Worm (Caenorhabditis elegans): Measurements from ENCODE around the gene C42C1.8.

C42C1.8 gene

DNA sequence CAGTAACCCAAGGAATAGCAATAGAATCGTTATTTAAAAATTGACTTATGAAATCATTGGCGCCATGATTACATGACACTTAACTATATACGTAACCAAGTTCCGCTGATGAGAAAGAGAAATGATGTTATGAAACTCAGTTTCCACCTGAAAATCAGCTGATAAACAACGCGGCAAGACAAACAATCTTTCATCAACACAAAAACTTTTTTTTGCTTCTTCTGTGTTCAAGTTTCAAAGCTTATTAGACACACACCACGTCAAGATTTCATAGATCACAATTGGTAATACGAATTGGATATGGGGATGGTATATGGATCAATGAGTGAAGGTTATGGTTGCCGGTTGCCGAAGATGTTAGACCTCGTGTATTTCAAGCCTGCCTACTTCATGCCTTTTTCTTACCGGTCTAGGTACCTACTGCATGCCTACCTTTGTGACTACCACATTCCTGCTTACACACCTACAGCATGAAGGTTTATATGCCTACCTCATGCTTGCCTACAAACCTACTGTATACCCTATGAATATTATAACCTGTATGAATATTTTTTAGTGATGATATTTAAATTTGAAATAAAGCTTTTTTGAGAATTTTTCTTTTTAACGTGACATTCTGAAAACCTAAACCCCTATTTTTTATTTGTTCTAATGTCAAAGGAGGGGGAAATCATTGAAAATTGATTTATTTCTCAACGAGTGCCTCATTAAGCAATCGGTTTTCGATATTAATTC lies 46.2 kb downstream of the C42C1.8 start, which contains the start of the genes F19B6.10 and wht-5:
Gene F19B6.10, plus strand, starts transcription at position 301 of the 735 bp plus-strand sequence.
Gene wht-5, plus strand, starts transcription at position 685 of the 735 bp plus-strand sequence.
- TF ChIP-seq him-1 (tag; optimal IDR thresholded peaks at IDR 0.05) (no peak), W03F9.2 (tag; optimal IDR thresholded peaks at IDR 0.05) (no peak), dao-5 (tag; optimal IDR thresholded peaks at IDR 0.05) (no peak)

ce11 chrIV:12340885-12341284 lies 50.0 kb downstream of the C42C1.8 start:
- TF ChIP-seq him-1 (tag; optimal IDR thresholded peaks at IDR 0.05): no peak
- no peak for TF ChIP-seq W03F9.2 (tag; optimal IDR thresholded peaks at IDR 0.05)
- TF ChIP-seq dao-5 (tag; optimal IDR thresholded peaks at IDR 0.05): no peak
